Fruit fly (Drosophila melanogaster) whole organism, embryonic: ENCODE measurements around the gene CG6966.

ENCODE experiments used
- Asciz ChIP-seq: fragments of 200-800 bp; sonication (Bioruptor generic); optimal IDR thresholded peaks from 2 replicates; lab custom pipeline; 2017; ENCODE audit warnings: missing biosample characterization, mild to moderate bottlenecking, missing genetic modification characterization, missing genetic modification reagents
- Blimp-1 ChIP-seq: fragments of 200-800 bp; sonication (Bioruptor generic); optimal IDR thresholded peaks from 3 replicates; lab custom pipeline; 2018; ENCODE audit warnings: missing biosample characterization, missing genetic modification characterization, mild to moderate bottlenecking, moderate library complexity, missing genetic modification reagents
- BtbVII ChIP-seq: fragments of 200-800 bp; sonication (Bioruptor generic); optimal IDR thresholded peaks from 3 replicates; lab custom pipeline; 2017; ENCODE audit warnings: missing biosample characterization, mild to moderate bottlenecking, missing genetic modification characterization
- CG11504 ChIP-seq: fragments of 200-800 bp; sonication (Bioruptor generic); optimal IDR thresholded peaks from 3 replicates; lab custom pipeline; 2019; ENCODE audit warnings: missing biosample characterization, mild to moderate bottlenecking, missing genetic modification characterization, moderate library complexity
- CG12391 ChIP-seq: fragments of 200-800 bp; sonication (Bioruptor generic); optimal IDR thresholded peaks from 3 replicates; lab custom pipeline; 2018; ENCODE audit warnings: missing biosample characterization, mild to moderate bottlenecking, missing genetic modification characterization, moderate library complexity
- CG12769 ChIP-seq: fragments of 200-800 bp; sonication (Bioruptor generic); optimal IDR thresholded peaks from 2 replicates; lab custom pipeline; 2019; ENCODE audit warnings: missing biosample characterization, mild to moderate bottlenecking, missing genetic modification characterization, moderate library complexity
- CG14441 ChIP-seq: fragments of 200-800 bp; sonication (Bioruptor generic); IDR thresholded peaks from 2 replicates; pipeline ENCODE4 v1.3.6; 2022; ENCODE audit warnings: missing biosample characterization, missing genetic modification characterization
- CG17361 ChIP-seq: fragments of 200-800 bp; sonication (Bioruptor generic); IDR thresholded peaks from 3 replicates; pipeline ENCODE4 v1.3.6; 2022; ENCODE audit warnings: missing biosample characterization, missing genetic modification characterization
- CG17568 ChIP-seq: fragments of 200-800 bp; sonication (Bioruptor generic); optimal IDR thresholded peaks from 2 replicates; lab custom pipeline; 2018; ENCODE audit warnings: missing biosample characterization, mild to moderate bottlenecking, missing genetic modification characterization, moderate library complexity
- CG17829 ChIP-seq: fragments of 200-800 bp; optimal IDR thresholded peaks from 2 replicates; lab custom pipeline; 2019; ENCODE audit warnings: missing biosample characterization, mild to moderate bottlenecking, missing genetic modification characterization, moderate library complexity
- CG18599 ChIP-seq: fragments of 200-800 bp; sonication (Bioruptor generic); optimal IDR thresholded peaks from 3 replicates; lab custom pipeline; 2017; ENCODE audit warnings: missing biosample characterization, missing genetic modification characterization, mild to moderate bottlenecking, moderate library complexity, missing genetic modification reagents
- CG2199 ChIP-seq: fragments of 200-800 bp; sonication (Bioruptor generic); IDR thresholded peaks from 3 replicates; pipeline ENCODE4 v1.3.6; 2022; ENCODE audit warnings: missing biosample characterization, missing genetic modification characterization
- CG30403 ChIP-seq: fragments of 200-800 bp; sonication (Bioruptor generic); optimal IDR thresholded peaks from 3 replicates; lab custom pipeline; 2016; ENCODE audit warnings: missing biosample characterization, missing genetic modification characterization
- CG31441 ChIP-seq: fragments of 200-800 bp; sonication (Bioruptor generic); IDR thresholded peaks from 2 replicates; pipeline ENCODE4 v1.3.6; 2022; ENCODE audit warnings: missing biosample characterization, missing genetic modification characterization
- CG4404 ChIP-seq: fragments of 200-800 bp; sonication (Bioruptor generic); IDR thresholded peaks from 2 replicates; pipeline ENCODE4 v1.3.6; 2022; ENCODE audit warnings: missing biosample characterization, missing genetic modification characterization
- CG4707 ChIP-seq: fragments of 200-800 bp; sonication (Bioruptor generic); optimal IDR thresholded peaks from 2 replicates; lab custom pipeline; 2018; ENCODE audit warnings: missing biosample characterization, mild to moderate bottlenecking, missing genetic modification characterization, moderate library complexity
- CG8089 ChIP-seq: fragments of 200-800 bp; sonication (Bioruptor generic); optimal IDR thresholded peaks from 3 replicates; lab custom pipeline; 2016; ENCODE audit warnings: missing biosample characterization, missing genetic modification characterization
- CG8924 ChIP-seq: fragments of 200-800 bp; optimal IDR thresholded peaks from 3 replicates; lab custom pipeline; 2019; ENCODE audit warnings: missing biosample characterization, mild to moderate bottlenecking, missing genetic modification characterization, moderate library complexity
- D19A ChIP-seq: fragments of 200-800 bp; optimal IDR thresholded peaks from 3 replicates; lab custom pipeline; 2019; ENCODE audit warnings: missing biosample characterization, mild to moderate bottlenecking, missing genetic modification characterization, moderate library complexity
- Deaf1 ChIP-seq: fragments of 200-800 bp; optimal IDR thresholded peaks from 3 replicates; lab custom pipeline; 2019; ENCODE audit warnings: missing biosample characterization, mild to moderate bottlenecking, missing genetic modification characterization, moderate library complexity
- Fer1 ChIP-seq: fragments of 200-800 bp; sonication (Bioruptor generic); optimal IDR thresholded peaks from 2 replicates; lab custom pipeline; 2017; ENCODE audit warnings: missing biosample characterization, mild to moderate bottlenecking, missing genetic modification characterization
- H15 ChIP-seq: fragments of 200-800 bp; sonication (Bioruptor generic); IDR thresholded peaks from 3 replicates; pipeline ENCODE4 v1.3.6; 2022; ENCODE audit warnings: missing biosample characterization, missing genetic modification characterization
- HLH3B ChIP-seq: fragments of 200-800 bp; sonication (Bioruptor generic); IDR thresholded peaks from 2 replicates; pipeline ENCODE4 v1.3.6; 2022; ENCODE audit warnings: missing biosample characterization, missing genetic modification characterization
- HmgD ChIP-seq: fragments of 200-800 bp; sonication (Bioruptor generic); optimal IDR thresholded peaks from 3 replicates; lab custom pipeline; 2016; ENCODE audit warnings: missing biosample characterization, missing genetic modification characterization
- Kr ChIP-seq: fragments of 200-800 bp; sonication (Bioruptor generic); optimal IDR thresholded peaks from 2 replicates; lab custom pipeline; 2017; ENCODE audit warnings: missing biosample characterization, mild to moderate bottlenecking, missing genetic modification characterization
- Med ChIP-seq: fragments of 200-800 bp; sonication (Bioruptor generic); peaks from one replicate; lab custom pipeline; 2016; ENCODE audit warnings: missing biosample characterization, missing genetic modification characterization, mild to moderate bottlenecking, inconsistent platforms, moderate library complexity
- Oli ChIP-seq: fragments of 200-800 bp; sonication (Bioruptor generic); optimal IDR thresholded peaks from 2 replicates; lab custom pipeline; 2018; ENCODE audit warnings: missing biosample characterization, mild to moderate bottlenecking, missing genetic modification characterization, moderate library complexity
- Rx ChIP-seq: fragments of 200-800 bp; sonication (Bioruptor generic); IDR thresholded peaks from 2 replicates; pipeline ENCODE4 v1.3.6; 2022; ENCODE audit warnings: missing biosample characterization, missing genetic modification characterization
- Sox100B ChIP-seq: fragments of 200-800 bp; sonication (Bioruptor generic); optimal IDR thresholded peaks from 3 replicates; lab custom pipeline; 2018; ENCODE audit warnings: missing biosample characterization, mild to moderate bottlenecking, missing genetic modification characterization
- Sox102F ChIP-seq: fragments of 200-800 bp; sonication (Bioruptor generic); optimal IDR thresholded peaks from 2 replicates; lab custom pipeline; 2018; ENCODE audit warnings: missing biosample characterization, mild to moderate bottlenecking, missing genetic modification characterization, moderate library complexity
- abd-A ChIP-seq: fragments of 200-800 bp; sonication (Bioruptor generic); optimal IDR thresholded peaks from 3 replicates; lab custom pipeline; 2019; ENCODE audit warnings: missing biosample characterization, mild to moderate bottlenecking, missing genetic modification characterization, moderate library complexity
- bcd ChIP-seq: fragments of 200-800 bp; sonication (Bioruptor generic); optimal IDR thresholded peaks from 2 replicates; lab custom pipeline; 2017; ENCODE audit warnings: missing biosample characterization, mild to moderate bottlenecking, missing genetic modification characterization
- cato ChIP-seq: fragments of 200-800 bp; sonication (Bioruptor generic); optimal IDR thresholded peaks from 2 replicates; lab custom pipeline; 2016; ENCODE audit warnings: missing biosample characterization, missing genetic modification characterization, borderline replicate concordance
- cwo ChIP-seq: fragments of 200-800 bp; sonication (Bioruptor generic); optimal IDR thresholded peaks from 3 replicates; lab custom pipeline; 2017; ENCODE audit warnings: missing biosample characterization, missing genetic modification characterization, mild to moderate bottlenecking, moderate library complexity, missing genetic modification reagents
- dm ChIP-seq: fragments of 200-800 bp; sonication (Bioruptor generic); optimal IDR thresholded peaks from 3 replicates; lab custom pipeline; 2016; ENCODE audit warnings: missing biosample characterization, missing genetic modification characterization
- dmrt99B ChIP-seq: fragments of 200-800 bp; sonication (Bioruptor generic); optimal IDR thresholded peaks from 2 replicates; lab custom pipeline; 2018; ENCODE audit warnings: missing biosample characterization, mild to moderate bottlenecking, missing genetic modification characterization, moderate library complexity
- dpn ChIP-seq, 2 experiments: fragments of 200-800 bp; sonication (Bioruptor generic); optimal IDR thresholded peaks; 3 replicates each; lab custom pipeline; 2016; ENCODE audit warnings: missing biosample characterization in 2 of 2, missing genetic modification characterization in 2 of 2
- fd96Cb ChIP-seq: fragments of 200-800 bp; sonication (Bioruptor generic); optimal IDR thresholded peaks from 2 replicates; lab custom pipeline; 2018; ENCODE audit warnings: missing biosample characterization, mild to moderate bottlenecking, missing genetic modification characterization, moderate library complexity
- gcm ChIP-seq: fragments of 200-800 bp; sonication (Bioruptor generic); optimal IDR thresholded peaks from 2 replicates; lab custom pipeline; 2019; ENCODE audit warnings: missing biosample characterization, mild to moderate bottlenecking, missing genetic modification characterization, moderate library complexity
- ind ChIP-seq: fragments of 200-800 bp; sonication (Bioruptor generic); optimal IDR thresholded peaks from 3 replicates; lab custom pipeline; 2016; ENCODE audit warnings: missing biosample characterization, missing genetic modification characterization
- mirr ChIP-seq: fragments of 200-800 bp; sonication (Bioruptor generic); optimal IDR thresholded peaks from 3 replicates; lab custom pipeline; 2018; ENCODE audit warnings: missing biosample characterization, mild to moderate bottlenecking, missing genetic modification characterization
- pan ChIP-seq, 4 experiments: fragments of >200 bp in 3 of 4; fragments of 200-800 bp in 1 of 4; sonication (Bioruptor generic) in 1 of 4; optimal IDR thresholded peaks in 3 of 4; IDR thresholded peaks in 1 of 4; 2 replicates each; pipeline versions ENCODE4 v1.3.6 to Lab custom; 2017 to 2022; ENCODE audit warnings: missing biosample characterization in 2 of 4, missing genetic modification characterization in 2 of 4, mixed read lengths in 1 of 4
- phol ChIP-seq: fragments of 200-800 bp; sonication (Bioruptor generic); optimal IDR thresholded peaks from 3 replicates; lab custom pipeline; 2018; ENCODE audit warnings: missing biosample characterization, mild to moderate bottlenecking, missing genetic modification characterization, moderate library complexity
- pros ChIP-seq: fragments of 200-800 bp; sonication (Bioruptor generic); optimal IDR thresholded peaks from 3 replicates; lab custom pipeline; 2019; ENCODE audit warnings: missing biosample characterization, mild to moderate bottlenecking, missing genetic modification characterization, moderate library complexity
- sna ChIP-seq: fragments of 200-800 bp; sonication (Bioruptor generic); IDR thresholded peaks from 2 replicates; pipeline ENCODE4 v1.3.6; 2022; ENCODE audit warnings: missing biosample characterization, missing genetic modification characterization; ENCODE audit not compliant: partially characterized antibody
- stc ChIP-seq: fragments of 200-800 bp; sonication (Bioruptor generic); IDR thresholded peaks from 2 replicates; pipeline ENCODE4 v1.3.6; 2022; ENCODE audit warnings: missing biosample characterization, missing genetic modification characterization
- tgo ChIP-seq: fragments of 200-800 bp; sonication (Bioruptor generic); IDR thresholded peaks from 3 replicates; pipeline ENCODE4 v1.3.6; 2022; ENCODE audit warnings: missing biosample characterization, missing genetic modification characterization
- tll ChIP-seq, 2 experiments: fragments of 200-800 bp in 1 of 2; fragments of >200 bp in 1 of 2; sonication (Bioruptor generic) in 1 of 2; optimal IDR thresholded peaks; 2 replicates each; lab custom pipeline; 2017 to 2019; ENCODE audit warnings: missing biosample characterization in 2 of 2, missing genetic modification characterization in 2 of 2, mild to moderate bottlenecking in 1 of 2, moderate library complexity in 1 of 2
- yki ChIP-seq: fragments of >200 bp; optimal IDR thresholded peaks from 3 replicates; lab custom pipeline; 2018

CG6966 gene

dm6 chr3R:15117765-15118164 lies 22.3 kb upstream of the CG6966 start (continued):
- peak; percentile 8 for TF ChIP-seq fd96Cb (tag; lab: Kevin White, UChicago)
- no peak for TF ChIP-seq tll (GFP tag; optimal IDR thresholded peaks at IDR 0.05; lab: Kevin White, UChicago)
- no peak for TF ChIP-seq CG8089
- TF ChIP-seq H15 = 0 out of 3 replicates have a peak, but pooled peaks have one; percentile 30
- no peak for TF ChIP-seq cato
- TF ChIP-seq Deaf1 (tag; lab: Kevin White, UChicago) = peak; percentile 30
- peak; percentile 22 for TF ChIP-seq ind (GFP tag; lab: Kevin White, UChicago)
- peak; percentile 56 for TF ChIP-seq CG31441 (GFP tag; lab: Robert Waterston, UW)
- TF ChIP-seq phol (tag; lab: Kevin White, UChicago) = peak; percentile 49
- TF ChIP-seq HLH3B (GFP tag; lab: Robert Waterston, UW) = peak; percentile 43; the same call in 1 of the 2 replicates
- peak; percentile 21 for TF ChIP-seq gcm
- peak in 1 of 2 experiments; percentile 1 for TF ChIP-seq dpn (GFP tag; optimal IDR thresholded peaks at IDR 0.05; lab: Kevin White, UChicago)
- TF ChIP-seq bcd (GFP tag; lab: Kevin White, UChicago) = peak; percentile 4
- TF ChIP-seq yki (lab: Kevin White, UChicago) = no peak
- TF ChIP-seq CG2199 (GFP tag; lab: Robert Waterston, UW) = peak; percentile 95
- no peak for TF ChIP-seq sna (GFP tag; lab: Robert Waterston, UW)
- peak; percentile 41 for TF ChIP-seq BtbVII
- TF ChIP-seq CG4707 (GFP tag; lab: Kevin White, UChicago) = no peak
- TF ChIP-seq CG12769 (tag; lab: Kevin White, UChicago) = peak; percentile 24
- TF ChIP-seq CG17568 (GFP tag; lab: Kevin White, UChicago) = no peak
- TF ChIP-seq CG17829 = peak; percentile 34
- peak; percentile 90 for TF ChIP-seq cwo (GFP tag; lab: Kevin White, UChicago)
- peak; percentile 69 for TF ChIP-seq CG18599 (GFP tag; lab: Kevin White, UChicago)
- TF ChIP-seq Fer1 (GFP tag; lab: Kevin White, UChicago) = peak; percentile 66
- peak; percentile 5 for TF ChIP-seq mirr (GFP tag; lab: Kevin White, UChicago)
- no peak for TF ChIP-seq pan (optimal IDR thresholded peaks at IDR 0.05; lab: Kevin White, UChicago)
- peak in 1 of 2 experiments; percentile 37 for TF ChIP-seq pan (GFP tag; optimal IDR thresholded peaks at IDR 0.05 in 1 of 2, IDR thresholded peaks at IDR 0.05 in 1 of 2)
- no peak for TF ChIP-seq CG4404 (GFP tag; lab: Robert Waterston, UW)
- TF ChIP-seq tgo (GFP tag; lab: Robert Waterston, UW) = peak; percentile 57; the same call in 2 of the 3 replicates
- TF ChIP-seq Sox102F (GFP tag; lab: Kevin White, UChicago) = peak; percentile 58
- peak; percentile 43 for TF ChIP-seq CG12391 (tag; lab: Kevin White, UChicago)
- TF ChIP-seq Asciz (GFP tag; lab: Kevin White, UChicago) = peak; percentile 19
- no peak for TF ChIP-seq dm
- peak; percentile 18 for TF ChIP-seq D19A (tag; lab: Kevin White, UChicago)
- peak; percentile 65; the same call in 1 of the 2 replicates for TF ChIP-seq stc (GFP tag; lab: Robert Waterston, UW)
- peak; percentile 44 for TF ChIP-seq CG30403 (GFP tag; lab: Kevin White, UChicago)
- TF ChIP-seq Oli (tag; lab: Kevin White, UChicago) = peak; percentile 55
- peak; percentile 74 for TF ChIP-seq dmrt99B (tag; lab: Kevin White, UChicago)
- TF ChIP-seq pros (GFP tag; lab: Kevin White, UChicago) = no peak
- no peak for TF ChIP-seq HmgD
- TF ChIP-seq Kr = no peak
- TF ChIP-seq Blimp-1 (GFP tag; lab: Kevin White, UChicago) = peak; percentile 47
- TF ChIP-seq CG17361 (GFP tag; lab: Robert Waterston, UW) = peak; percentile 57; the same call in 2 of the 3 replicates
- TF ChIP-seq CG8924 = peak; percentile 27
- peak; percentile 69 for TF ChIP-seq CG11504 (tag; lab: Kevin White, UChicago)
- peak; percentile 51 for TF ChIP-seq CG14441
- TF ChIP-seq Sox100B (GFP tag; lab: Kevin White, UChicago) = peak; percentile 28
- TF ChIP-seq Rx (GFP tag; lab: Robert Waterston, UW) = 0 out of 2 replicates have a peak, but pooled peaks have one; percentile 33
- peak; percentile 66 for TF ChIP-seq abd-A
- TF ChIP-seq Med = peak; percentile 63
